Worm (Caenorhabditis elegans): ENCODE results near the gene Y62H9A.2.

ce11 chrX:11837378-11837777 lies 40.6 kb downstream of the Y62H9A.2 start, which contains the start of gene taf-7.1:
- TF ChIP-seq dao-5 (tag; optimal IDR thresholded peaks at IDR 0.05) (no peak), him-1 (tag; optimal IDR thresholded peaks at IDR 0.05) (no peak), W03F9.2 (tag; optimal IDR thresholded peaks at IDR 0.05) (no peak)
